Worm (Caenorhabditis elegans) whole organism, L1 larva: ENCODE data around the gene cdc-73.

Experiments
- C34B4.2 ChIP-seq: sonication (generic microtip); optimal IDR thresholded peaks from 2 replicates; lab custom pipeline; 2017; ENCODE audit warnings: mild to moderate bottlenecking, missing genetic modification characterization, missing compliant biosample characterization
- F16B12.6 ChIP-seq: fragments of 150-350 bp; optimal IDR thresholded peaks from 2 replicates; lab custom pipeline; 2014; ENCODE audit warnings: missing biosample characterization, missing genetic modification characterization
- alr-1 ChIP-seq: fragments of 200-800 bp; sonication (Bioruptor generic); optimal IDR thresholded peaks from 2 replicates; lab custom pipeline; 2018; ENCODE audit warnings: borderline replicate concordance, mild to moderate bottlenecking, missing genetic modification characterization, missing compliant biosample characterization
- aly-2 ChIP-seq: fragments of 150-350 bp; optimal IDR thresholded peaks from 2 replicates; lab custom pipeline; 2014; ENCODE audit warnings: missing biosample characterization, missing genetic modification characterization
- ceh-63 ChIP-seq: fragments of 200-800 bp; sonication (Bioruptor generic); optimal IDR thresholded peaks from 2 replicates; lab custom pipeline; 2018; ENCODE audit warnings: mild to moderate bottlenecking, missing genetic modification characterization, missing compliant biosample characterization
- ceh-8 ChIP-seq: fragments of 200-800 bp; sonication (Bioruptor generic); optimal IDR thresholded peaks from 2 replicates; lab custom pipeline; 2018; ENCODE audit warnings: mild to moderate bottlenecking, missing genetic modification characterization, moderate library complexity, missing compliant biosample characterization
- ceh-88 ChIP-seq: fragments of 200-800 bp; sonication (Bioruptor generic); IDR thresholded peaks from 2 replicates; pipeline ENCODE4 v1.3.6; 2022; ENCODE audit warnings: missing genetic modification characterization, missing compliant biosample characterization
- ceh-90 ChIP-seq: sonication (generic microtip); optimal IDR thresholded peaks from 2 replicates; lab custom pipeline; 2016; ENCODE audit warnings: missing genetic modification characterization, missing compliant biosample characterization
- ces-1 ChIP-seq: fragments of 150-350 bp; optimal IDR thresholded peaks from 2 replicates; lab custom pipeline; 2014; ENCODE audit warnings: missing biosample characterization, missing genetic modification reagents, missing genetic modification characterization
- dsc-1 ChIP-seq: sonication (generic microtip); optimal IDR thresholded peaks from 2 replicates; lab custom pipeline; 2016; ENCODE audit warnings: mild to moderate bottlenecking, missing genetic modification characterization, missing compliant biosample characterization
- efl-1 ChIP-seq, 4 experiments: fragments of 150-350 bp; optimal IDR thresholded peaks in 3 of 4; peaks in 1 of 4; 1 replicate in 1 of 4; 2 replicates in 3 of 4; lab custom pipeline; 2014; ENCODE audit warnings: missing biosample characterization in 2 of 4, missing genetic modification characterization in 2 of 4, missing genetic modification reagents in 2 of 4
- efl-3 ChIP-seq: fragments of 200-800 bp; sonication (Bioruptor generic); optimal IDR thresholded peaks from 2 replicates; lab custom pipeline; 2018; ENCODE audit warnings: mild to moderate bottlenecking, missing genetic modification characterization, missing compliant biosample characterization
- egl-27 ChIP-seq, 2 experiments: fragments of 150-350 bp in 1 of 2; sonication (generic microtip); optimal IDR thresholded peaks; 3 replicates each; lab custom pipeline; 2017 to 2018; ENCODE audit warnings: missing biosample characterization in 2 of 2, missing genetic modification characterization in 2 of 2, missing genetic modification reagents in 2 of 2
- elt-3 ChIP-seq, 6 experiments: fragments of 150-350 bp in 1 of 6; sonication (generic microtip); optimal IDR thresholded peaks; 2 replicates each; lab custom pipeline; 2017 to 2018; ENCODE audit warnings: missing biosample characterization in 6 of 6, missing genetic modification characterization in 6 of 6, inconsistent platforms in 1 of 6
- fkh-10 ChIP-seq: sonication (generic microtip); optimal IDR thresholded peaks from 2 replicates; lab custom pipeline; 2017; ENCODE audit warnings: missing biosample characterization, missing genetic modification reagents, missing genetic modification characterization
- fkh-8 ChIP-seq: sonication (generic microtip); optimal IDR thresholded peaks from 2 replicates; lab custom pipeline; 2016; ENCODE audit warnings: mild to moderate bottlenecking, missing genetic modification characterization, missing compliant biosample characterization
- hpl-2 ChIP-seq: fragments of 150-350 bp; optimal IDR thresholded peaks from 2 replicates; lab custom pipeline; 2014; ENCODE audit warnings: missing biosample characterization, missing genetic modification reagents, missing genetic modification characterization
- irx-1 ChIP-seq: sonication (generic microtip); optimal IDR thresholded peaks from 2 replicates; lab custom pipeline; 2016; ENCODE audit warnings: missing genetic modification characterization, missing compliant biosample characterization
- isw-1 ChIP-seq: fragments of 200-800 bp; sonication (Bioruptor generic); IDR thresholded peaks from 2 replicates; pipeline ENCODE4 v1.3.6; 2022; ENCODE audit warnings: missing genetic modification characterization, missing compliant biosample characterization
- jun-1 ChIP-seq: fragments of 150-350 bp; optimal IDR thresholded peaks from 2 replicates; lab custom pipeline; 2014; ENCODE audit warnings: missing biosample characterization, missing genetic modification reagents, missing genetic modification characterization
- lin-15B ChIP-seq: fragments of 150-350 bp; sonication (generic microtip); optimal IDR thresholded peaks from 3 replicates; lab custom pipeline; 2014; ENCODE audit warnings: missing biosample characterization, missing genetic modification characterization
- lin-39 ChIP-seq: fragments of 150-350 bp; optimal IDR thresholded peaks from 2 replicates; lab custom pipeline; 2014; ENCODE audit warnings: missing biosample characterization, missing genetic modification reagents, missing genetic modification characterization
- mdl-1 ChIP-seq, 2 experiments: fragments of 150-350 bp; optimal IDR thresholded peaks; 2 replicates each; lab custom pipeline; 2014 to 2017; ENCODE audit warnings: missing biosample characterization in 2 of 2, missing genetic modification characterization in 2 of 2, inconsistent platforms in 1 of 2
- mef-2 ChIP-seq: fragments of 150-350 bp; optimal IDR thresholded peaks from 2 replicates; lab custom pipeline; 2014; ENCODE audit warnings: missing biosample characterization, missing genetic modification characterization
- mep-1 ChIP-seq: fragments of 150-350 bp; optimal IDR thresholded peaks from 2 replicates; lab custom pipeline; 2014; ENCODE audit warnings: missing biosample characterization, missing genetic modification characterization
- nhr-20 ChIP-seq: sonication (generic microtip); optimal IDR thresholded peaks from 2 replicates; lab custom pipeline; 2016; ENCODE audit warnings: mild to moderate bottlenecking, missing genetic modification characterization, missing compliant biosample characterization
- nhr-47 ChIP-seq: sonication (generic microtip); optimal IDR thresholded peaks from 2 replicates; lab custom pipeline; 2016; ENCODE audit warnings: mild to moderate bottlenecking, missing genetic modification characterization, moderate library complexity, missing compliant biosample characterization
- nhr-71 ChIP-seq: sonication (generic microtip); optimal IDR thresholded peaks from 2 replicates; lab custom pipeline; 2016; ENCODE audit warnings: mild to moderate bottlenecking, missing genetic modification characterization, moderate library complexity, missing compliant biosample characterization
- nhr-76 ChIP-seq: sonication (generic microtip); optimal IDR thresholded peaks from 2 replicates; lab custom pipeline; 2017; ENCODE audit warnings: missing biosample characterization, missing genetic modification characterization
- nhr-77 ChIP-seq: fragments of 150-350 bp; optimal IDR thresholded peaks from 2 replicates; lab custom pipeline; 2014; ENCODE audit warnings: missing biosample characterization, missing genetic modification characterization
- nhr-90 ChIP-seq: sonication (generic microtip); optimal IDR thresholded peaks from 2 replicates; lab custom pipeline; 2016; ENCODE audit warnings: mild to moderate bottlenecking, missing genetic modification characterization, missing compliant biosample characterization; ENCODE audit not compliant: poor library complexity
- pag-3 ChIP-seq: sonication (generic microtip); optimal IDR thresholded peaks from 2 replicates; lab custom pipeline; 2017; ENCODE audit warnings: missing genetic modification characterization, mild to moderate bottlenecking, missing compliant biosample characterization, antibody characterized with exemption, borderline replicate concordance; ENCODE audit not compliant: insufficient read depth
- pqm-1 ChIP-seq: sonication (generic microtip); optimal IDR thresholded peaks from 3 replicates; lab custom pipeline; 2017; ENCODE audit warnings: missing biosample characterization, missing genetic modification characterization
- skn-1 ChIP-seq: fragments of 150-350 bp; optimal IDR thresholded peaks from 2 replicates; lab custom pipeline; 2014; ENCODE audit warnings: missing biosample characterization, missing genetic modification characterization
- snpc-4 ChIP-seq: fragments of 150-350 bp; optimal IDR thresholded peaks from 2 replicates; lab custom pipeline; 2014; ENCODE audit warnings: missing biosample characterization, missing genetic modification characterization
- snu-23 ChIP-seq: sonication (generic microtip); optimal IDR thresholded peaks from 2 replicates; lab custom pipeline; 2016; ENCODE audit warnings: missing genetic modification characterization, missing compliant biosample characterization
- sptf-1 ChIP-seq: fragments of 150-350 bp; optimal IDR thresholded peaks from 2 replicates; lab custom pipeline; 2014; ENCODE audit warnings: missing biosample characterization, missing genetic modification characterization
- swsn-7 ChIP-seq: sonication (generic microtip); optimal IDR thresholded peaks from 2 replicates; lab custom pipeline; 2016; ENCODE audit warnings: missing genetic modification characterization, missing compliant biosample characterization
- unc-130 ChIP-seq: fragments of 150-350 bp; optimal IDR thresholded peaks from 2 replicates; lab custom pipeline; 2017; ENCODE audit warnings: missing biosample characterization, missing genetic modification characterization, inconsistent platforms
- unc-62 ChIP-seq: fragments of 150-350 bp; optimal IDR thresholded peaks from 2 replicates; lab custom pipeline; 2014; ENCODE audit warnings: missing biosample characterization, missing genetic modification reagents, missing genetic modification characterization
- unc-86 ChIP-seq: sonication (generic microtip); optimal IDR thresholded peaks from 2 replicates; lab custom pipeline; 2016; ENCODE audit warnings: missing genetic modification characterization, missing compliant biosample characterization
- xbp-1 ChIP-seq: sonication (generic microtip); optimal IDR thresholded peaks from 2 replicates; lab custom pipeline; 2016; ENCODE audit warnings: missing genetic modification characterization, missing compliant biosample characterization

The cdc-73 gene

ce11 chrIV:4076690-4077295 is 34.4 kb downstream of the cdc-73 start:
- no peak for TF ChIP-seq sptf-1 (tag; lab: Kevin White, UChicago)
- TF ChIP-seq mep-1 (tag; lab: Kevin White, UChicago) = no peak
- TF ChIP-seq efl-1 (optimal IDR thresholded peaks at IDR 0.05; lab: Kevin White, UChicago) = no peak
- TF ChIP-seq efl-1 (GFP tag; optimal IDR thresholded peaks at IDR 0.05 in 1 of 2; lab: Kevin White, UChicago) = peak in 1 of 2 experiments; percentile 15
- no peak for TF ChIP-seq nhr-71 (tag; lab: Kevin White, UChicago)
- TF ChIP-seq pag-3 (tag; lab: Kevin White, UChicago) = no peak
- TF ChIP-seq lin-39 = no peak
- TF ChIP-seq unc-86 (tag; lab: Kevin White, UChicago) = no peak
- peak; percentile 44 for TF ChIP-seq ceh-8 (GFP tag; lab: Kevin White, UChicago)
- no peak for TF ChIP-seq ceh-88 (GFP tag; lab: Robert Waterston, UW)
- no peak for TF ChIP-seq isw-1 (GFP tag; lab: Robert Waterston, UW)
- no peak for TF ChIP-seq jun-1
- no peak for TF ChIP-seq elt-3 (tag; optimal IDR thresholded peaks at IDR 0.05; lab: Kevin White, UChicago)
- TF ChIP-seq nhr-20 (tag; lab: Kevin White, UChicago) = no peak

- TF ChIP-seq efl-3 (GFP tag; lab: Kevin White, UChicago) (no peak), skn-1 (tag; lab: Kevin White, UChicago) (no peak), fkh-10 (GFP tag; lab: Kevin White, UChicago) (no peak), unc-130 (no peak), nhr-90 (tag; lab: Kevin White, UChicago) (no peak), aly-2 (tag; lab: Kevin White, UChicago) (no peak), swsn-7 (tag; lab: Kevin White, UChicago) (no peak), unc-62 (no peak), lin-15B (tag; lab: Kevin White, UChicago) (no peak), snu-23 (GFP tag; lab: Kevin White, UChicago) (no peak), ceh-90 (no peak), xbp-1 (tag; lab: Kevin White, UChicago) (no peak), egl-27 (tag; optimal IDR thresholded peaks at IDR 0.05; lab: Kevin White, UChicago) (no peak), nhr-77 (tag; lab: Kevin White, UChicago) (no peak), nhr-47 (no peak), isw-1 (GFP tag; lab: Robert Waterston, UW) (no peak), mef-2 (no peak)
Observed at ce11 chrIV:4078901-4079300, 36.5 kb downstream of the cdc-73 start, which contains the start of gene C35B1.8. Gene C35B1.8 (minus strand): TSS chrIV:4079001.

- no peak for TF ChIP-seq ces-1 (GFP tag; lab: Kevin White, UChicago)
- TF ChIP-seq unc-86 (tag; lab: Kevin White, UChicago) = no peak
- TF ChIP-seq hpl-2 (GFP tag; lab: Kevin White, UChicago) = no peak
- no peak for TF ChIP-seq irx-1 (tag; lab: Kevin White, UChicago)
- no peak for TF ChIP-seq dsc-1
- TF ChIP-seq fkh-8 = no peak
- TF ChIP-seq nhr-76 (tag; lab: Kevin White, UChicago) = no peak
- TF ChIP-seq F16B12.6 (tag; lab: Kevin White, UChicago) = no peak
- no peak for TF ChIP-seq mdl-1 (tag; optimal IDR thresholded peaks at IDR 0.05; lab: Kevin White, UChicago)
- TF ChIP-seq swsn-7 (tag; lab: Kevin White, UChicago) = no peak
- no peak for TF ChIP-seq alr-1 (tag; lab: Kevin White, UChicago)
- no peak for TF ChIP-seq pqm-1 (tag; lab: Kevin White, UChicago)
- no peak for TF ChIP-seq snpc-4
- TF ChIP-seq mep-1 (tag; lab: Kevin White, UChicago) = no peak
- TF ChIP-seq ceh-63 (GFP tag; lab: Kevin White, UChicago) = no peak
- no peak for TF ChIP-seq C34B4.2
- TF ChIP-seq xbp-1 (tag; lab: Kevin White, UChicago) = no peak
- TF ChIP-seq pag-3 (tag; lab: Kevin White, UChicago) = no peak
Observed at ce11 chrIV:4079514-4079913, 37.1 kb downstream of the cdc-73 start, which contains the start of gene C35B1.4. Gene C35B1.4 (plus strand): TSS chrIV:4079814.
